Worm (Caenorhabditis elegans) whole organism, early embryonic: ENCODE measurements around the gene spr-1.

Experiments used
- B0310.2 ChIP-seq: sonication (generic microtip); optimal IDR thresholded peaks from 2 replicates; lab custom pipeline; 2016; ENCODE audit warnings: mild to moderate bottlenecking, missing genetic modification characterization, missing compliant biosample characterization
- F13C5.2 ChIP-seq: sonication (generic microtip); optimal IDR thresholded peaks from 2 replicates; lab custom pipeline; 2017; ENCODE audit warnings: mild to moderate bottlenecking, missing genetic modification characterization, inconsistent platforms, missing compliant biosample characterization
- aly-1 ChIP-seq: sonication (generic microtip); optimal IDR thresholded peaks from 2 replicates; lab custom pipeline; 2016; ENCODE audit warnings: missing genetic modification characterization, missing compliant biosample characterization
- ama-1 ChIP-seq: fragments of 150-350 bp; optimal IDR thresholded peaks from 2 replicates; lab custom pipeline; 2014
- ceh-13 ChIP-seq: fragments of 200-800 bp; sonication (Bioruptor generic); optimal IDR thresholded peaks from 2 replicates; lab custom pipeline; 2018; ENCODE audit warnings: mild to moderate bottlenecking, missing genetic modification characterization, missing compliant biosample characterization
- ceh-36 ChIP-seq: sonication (generic microtip); optimal IDR thresholded peaks from 2 replicates; lab custom pipeline; 2016; ENCODE audit warnings: missing genetic modification characterization, inconsistent platforms, missing compliant biosample characterization
- ets-7 ChIP-seq: sonication (generic microtip); optimal IDR thresholded peaks from 2 replicates; lab custom pipeline; 2016; ENCODE audit warnings: missing genotype, missing genetic modification characterization, missing compliant biosample characterization
- flt-1 ChIP-seq: fragments of 200-800 bp; sonication (Bioruptor generic); IDR thresholded peaks from 2 replicates; pipeline ENCODE4 v1.3.6; 2022; ENCODE audit warnings: missing genetic modification characterization, missing compliant biosample characterization
- hmbx-1 ChIP-seq: sonication (generic microtip); optimal IDR thresholded peaks from 2 replicates; lab custom pipeline; 2016; ENCODE audit warnings: mild to moderate bottlenecking, missing genetic modification characterization, missing compliant biosample characterization
- hmg-4 ChIP-seq: fragments of 200-800 bp; sonication (Bioruptor generic); optimal IDR thresholded peaks from 2 replicates; lab custom pipeline; 2018; ENCODE audit warnings: mild to moderate bottlenecking, missing genetic modification characterization, missing compliant biosample characterization
- hnd-1 ChIP-seq: sonication (generic microtip); optimal IDR thresholded peaks from 2 replicates; lab custom pipeline; 2016; ENCODE audit warnings: missing genetic modification characterization, missing compliant biosample characterization
- pes-1 ChIP-seq: fragments of 200-800 bp; sonication (Bioruptor generic); IDR thresholded peaks from 2 replicates; pipeline ENCODE4 v1.3.6; 2022; ENCODE audit warnings: missing genetic modification reagents, missing genetic modification characterization, missing compliant biosample characterization
- scrt-1 ChIP-seq: fragments of 200-800 bp; sonication (Bioruptor generic); IDR thresholded peaks from 2 replicates; pipeline ENCODE4 v1.3.6; 2022; ENCODE audit warnings: missing genetic modification characterization, missing compliant biosample characterization
- sea-1 ChIP-seq: fragments of 200-800 bp; sonication (Bioruptor generic); conservative IDR thresholded peaks from 2 replicates; pipeline ENCODE4 v1.3.6; 2022; ENCODE audit warnings: missing genetic modification characterization, missing compliant biosample characterization
- tbx-11 ChIP-seq: fragments of 200-800 bp; sonication (Bioruptor generic); IDR thresholded peaks from 2 replicates; pipeline ENCODE4 v1.3.6; 2022; ENCODE audit warnings: missing genetic modification characterization, missing compliant biosample characterization
- tbx-37 ChIP-seq: fragments of 200-800 bp; sonication (Bioruptor generic); conservative IDR thresholded peaks from 2 replicates; pipeline ENCODE4 v1.3.6; 2022; ENCODE audit warnings: missing genetic modification reagents, missing genetic modification characterization, missing compliant biosample characterization
- tra-4 ChIP-seq: sonication (generic microtip); optimal IDR thresholded peaks from 2 replicates; lab custom pipeline; 2017; ENCODE audit warnings: missing genetic modification characterization, missing compliant biosample characterization

spr-1 gene

DNA sequence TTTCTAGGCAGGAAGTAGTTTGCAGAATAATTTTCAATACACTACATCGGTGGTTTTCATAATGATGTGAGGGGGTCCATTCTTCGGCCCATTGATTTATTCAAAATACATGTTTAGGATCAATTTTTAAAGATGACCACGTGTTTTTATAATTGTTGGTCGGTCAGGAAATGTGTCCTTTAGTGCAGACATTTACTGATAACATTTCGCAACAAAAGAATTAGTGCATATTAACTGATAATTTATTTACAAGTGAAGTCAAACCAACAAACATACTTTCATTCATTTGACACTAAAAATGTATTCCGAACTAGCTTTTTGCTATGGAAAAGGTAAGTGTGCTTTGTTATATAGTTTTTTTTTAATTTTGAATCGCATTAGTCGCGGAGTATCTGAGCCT, 32.5 kb upstream of the spr-1 start, which contains the start of gene F20D6.5:
TSS of gene F20D6.5 (plus strand) at position 259 of the 400 bp plus-strand sequence.
- TF ChIP-seq aly-1 (tag; lab: Kevin White, UChicago) (no peak), tra-4 (tag; lab: Kevin White, UChicago) (no peak), ceh-36 (tag; lab: Kevin White, UChicago) (no peak), tbx-37 (no peak)

DNA sequence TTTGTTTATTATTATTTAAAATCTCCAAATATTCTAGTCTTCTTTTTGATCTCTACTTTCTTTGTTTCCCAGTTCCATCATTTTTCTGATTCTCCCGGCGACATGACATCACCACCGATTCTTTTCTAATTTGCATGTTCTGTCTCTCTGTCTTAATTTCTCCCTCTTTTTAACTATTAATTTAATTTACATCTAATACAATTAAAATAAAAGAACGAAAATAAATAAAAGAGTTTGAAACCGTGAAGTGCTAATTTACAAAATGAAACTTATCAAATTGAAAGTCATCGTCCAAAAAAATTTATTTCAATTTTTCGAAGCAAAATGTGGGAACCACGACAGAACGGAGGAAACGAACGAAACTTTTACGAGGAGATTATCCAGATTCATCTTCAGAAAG, 30.5 kb upstream of the spr-1 start, which contains the start of gene F20D6.6:
TSS of gene F20D6.6 (plus strand) at position 301 of the 400 bp plus-strand sequence.
- TF ChIP-seq ceh-13 (no peak), pes-1 (GFP tag; lab: Robert Waterston, UW) (no peak), hnd-1 (tag; lab: Kevin White, UChicago) (no peak), aly-1 (tag; lab: Kevin White, UChicago) (no peak), ceh-36 (tag; lab: Kevin White, UChicago) (no peak), ets-7 (no peak)

DNA sequence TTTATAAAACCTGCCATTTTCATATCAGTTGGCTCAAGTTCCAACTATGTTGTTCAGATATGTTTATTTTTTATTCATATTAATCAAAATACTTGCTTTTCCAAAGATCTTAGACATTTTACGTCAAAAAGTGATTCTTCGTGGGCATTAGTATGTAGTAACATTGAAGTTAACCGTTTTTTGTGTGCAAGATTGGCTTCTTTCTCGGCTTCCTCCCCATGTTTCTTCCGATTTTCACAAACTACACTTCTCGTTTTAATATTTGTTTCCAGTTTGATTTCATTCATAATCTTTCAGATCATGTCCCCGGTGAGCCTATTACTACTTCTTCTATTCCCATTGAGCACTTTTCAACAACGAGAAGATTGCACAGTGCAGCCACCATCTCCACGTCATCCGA, 28.3 kb upstream of the spr-1 start, which contains the start of gene sul-2:
TSS of gene sul-2 (plus strand) at position 301 of the 400 bp plus-strand sequence.
- TF ChIP-seq aly-1 (tag; lab: Kevin White, UChicago) = no peak
- TF ChIP-seq ceh-13 = no peak
- TF ChIP-seq hmg-4 (GFP tag; lab: Kevin White, UChicago) = no peak
- TF ChIP-seq ceh-36 (tag; lab: Kevin White, UChicago) = no peak

DNA sequence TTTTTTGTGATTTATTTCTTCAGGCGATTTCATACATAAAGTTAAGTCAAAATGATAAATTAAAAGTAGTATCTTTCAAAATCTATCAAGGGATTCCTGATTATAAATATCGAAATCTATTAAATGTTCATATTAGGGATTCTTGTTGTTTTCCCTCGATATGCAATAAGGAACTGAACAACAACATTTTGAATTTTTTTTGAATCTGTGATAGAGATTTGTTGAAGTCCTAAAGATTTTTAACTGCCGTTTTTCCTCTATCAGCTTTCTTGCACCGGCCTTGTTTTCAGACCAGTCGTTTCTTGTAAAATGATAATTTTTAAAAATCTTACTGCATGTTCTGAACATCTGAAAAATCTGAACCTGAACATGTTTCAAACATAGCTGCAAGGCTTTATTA, 26.6 kb upstream of the spr-1 start:
- no peak for TF ChIP-seq B0310.2
- TF ChIP-seq ama-1 = no peak
- TF ChIP-seq hnd-1 (tag; lab: Kevin White, UChicago) = no peak
- TF ChIP-seq tbx-37 = no peak
- no peak for TF ChIP-seq F13C5.2 (tag; lab: Kevin White, UChicago)
- TF ChIP-seq hmbx-1 = no peak

DNA sequence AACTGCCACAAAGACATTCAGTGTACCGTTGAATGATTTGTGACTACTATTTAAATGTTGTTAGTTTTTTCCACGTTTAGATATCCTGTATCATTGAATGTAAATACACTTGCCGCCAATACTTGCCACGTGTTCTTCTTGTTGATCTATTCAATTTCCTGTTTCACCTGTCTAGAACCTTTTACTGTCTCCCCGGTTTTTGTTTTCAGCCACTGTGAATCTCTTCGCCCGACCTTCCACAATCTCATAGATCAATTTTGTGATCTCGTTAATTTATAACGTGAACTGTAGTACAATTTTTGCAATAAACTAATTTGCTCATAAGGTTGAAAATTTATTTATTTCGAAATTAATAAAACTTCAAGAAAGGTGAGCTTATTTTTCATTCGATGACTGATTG, 16.2 kb upstream of the spr-1 start, which contains the start of gene D1014.13:
TSS of gene D1014.13 (plus strand) at position 301 of the 400 bp plus-strand sequence.
- no peak for TF ChIP-seq ets-7
- TF ChIP-seq hnd-1 (tag; lab: Kevin White, UChicago) = no peak
- TF ChIP-seq tbx-37 = no peak
- no peak for TF ChIP-seq hmg-4 (GFP tag; lab: Kevin White, UChicago)
- TF ChIP-seq hmbx-1 = no peak
- no peak for TF ChIP-seq flt-1 (GFP tag; lab: Robert Waterston, UW)
- TF ChIP-seq ceh-13 = no peak
- no peak for TF ChIP-seq tbx-11 (GFP tag; lab: Robert Waterston, UW)
- TF ChIP-seq B0310.2 = no peak
- TF ChIP-seq sea-1 (GFP tag; lab: Robert Waterston, UW) = no peak
- no peak for TF ChIP-seq scrt-1

DNA sequence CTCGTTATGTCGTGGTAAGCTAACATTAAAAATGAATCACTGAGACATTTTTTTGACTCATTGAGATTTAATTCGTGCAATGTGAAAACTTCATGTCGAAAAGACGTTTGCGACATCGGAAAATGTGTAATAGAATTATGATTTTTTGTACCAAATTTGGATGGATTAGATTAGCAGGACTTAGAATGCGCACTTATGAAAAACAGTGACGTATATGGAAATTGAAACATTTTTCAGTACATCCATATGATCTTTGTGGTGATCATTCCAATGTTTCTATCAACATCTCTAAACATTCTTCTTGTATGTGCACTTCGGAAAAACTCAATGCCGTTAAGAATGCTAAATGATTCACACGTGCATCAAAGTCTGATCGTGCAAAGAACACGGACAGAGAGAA, 15.4 kb upstream of the spr-1 start:
- TF ChIP-seq ceh-13 = no peak

DNA sequence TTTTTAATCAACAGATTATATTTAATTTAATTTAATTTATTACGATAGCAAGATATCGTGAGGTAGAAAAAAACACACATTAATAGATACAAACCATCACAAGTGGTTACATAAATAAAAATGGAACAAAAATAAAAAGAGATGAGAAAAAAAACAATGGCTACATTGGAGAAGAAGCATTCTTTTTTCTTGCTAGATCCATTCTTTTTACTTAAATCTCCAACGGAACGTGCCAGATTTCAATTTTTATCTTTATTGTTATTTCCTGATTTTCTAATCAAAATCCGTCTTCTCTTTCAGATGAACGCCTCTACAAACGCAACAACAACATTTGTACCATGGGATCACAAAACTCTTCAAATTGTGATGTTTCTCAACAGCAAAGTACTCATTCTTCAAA, 14.5 kb upstream of the spr-1 start, which contains the start of gene D1014.2:
TSS of gene D1014.2 (plus strand) at position 301 of the 400 bp plus-strand sequence.
- TF ChIP-seq ceh-36 (tag; lab: Kevin White, UChicago) = no peak
- TF ChIP-seq ets-7 = no peak
- no peak for TF ChIP-seq tra-4 (tag; lab: Kevin White, UChicago)
- TF ChIP-seq hmg-4 (GFP tag; lab: Kevin White, UChicago) = no peak
- TF ChIP-seq flt-1 (GFP tag; lab: Robert Waterston, UW) = no peak
- TF ChIP-seq tbx-37 = no peak
- no peak for TF ChIP-seq ceh-13
- TF ChIP-seq F13C5.2 (tag; lab: Kevin White, UChicago) = no peak
- no peak for TF ChIP-seq B0310.2
- TF ChIP-seq pes-1 (GFP tag; lab: Robert Waterston, UW) = no peak
- TF ChIP-seq hnd-1 (tag; lab: Kevin White, UChicago) = no peak
- TF ChIP-seq scrt-1 = no peak

DNA sequence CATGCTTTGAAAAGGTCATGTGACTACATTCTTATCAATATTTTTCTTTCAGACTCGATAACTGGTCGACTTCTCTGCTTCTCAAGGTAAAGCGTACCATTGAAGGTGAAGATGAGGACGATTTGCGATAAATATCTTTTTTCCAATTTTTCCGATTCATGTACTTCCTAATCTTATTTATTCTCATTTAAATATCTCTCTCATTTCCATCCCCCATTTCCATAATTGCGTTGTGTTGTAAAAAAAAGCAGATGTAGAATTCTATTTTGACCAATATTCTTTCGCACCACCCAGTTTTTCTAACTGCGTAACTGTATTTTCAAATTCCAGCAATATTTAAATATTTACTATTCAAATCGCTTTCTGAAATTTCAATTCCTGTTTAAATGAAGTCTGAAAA, 3.8 kb upstream of the spr-1 start, which contains the start of gene D1014.4:
TSS of gene D1014.4 (plus strand) at position 301 of the 400 bp plus-strand sequence.
- TF ChIP-seq tra-4 (tag; lab: Kevin White, UChicago) (no peak), F13C5.2 (tag; lab: Kevin White, UChicago) (no peak), tbx-11 (GFP tag; lab: Robert Waterston, UW) (no peak), ets-7 (no peak), tbx-37 (no peak), flt-1 (GFP tag; lab: Robert Waterston, UW) (no peak), ama-1 (no peak), aly-1 (tag; lab: Kevin White, UChicago) (no peak), B0310.2 (no peak), hmg-4 (GFP tag; lab: Kevin White, UChicago) (no peak), ceh-36 (tag; lab: Kevin White, UChicago) (no peak), pes-1 (GFP tag; lab: Robert Waterston, UW) (no peak), ceh-13 (no peak), scrt-1 (no peak), hnd-1 (tag; lab: Kevin White, UChicago) (no peak), sea-1 (GFP tag; lab: Robert Waterston, UW) (no peak)

DNA sequence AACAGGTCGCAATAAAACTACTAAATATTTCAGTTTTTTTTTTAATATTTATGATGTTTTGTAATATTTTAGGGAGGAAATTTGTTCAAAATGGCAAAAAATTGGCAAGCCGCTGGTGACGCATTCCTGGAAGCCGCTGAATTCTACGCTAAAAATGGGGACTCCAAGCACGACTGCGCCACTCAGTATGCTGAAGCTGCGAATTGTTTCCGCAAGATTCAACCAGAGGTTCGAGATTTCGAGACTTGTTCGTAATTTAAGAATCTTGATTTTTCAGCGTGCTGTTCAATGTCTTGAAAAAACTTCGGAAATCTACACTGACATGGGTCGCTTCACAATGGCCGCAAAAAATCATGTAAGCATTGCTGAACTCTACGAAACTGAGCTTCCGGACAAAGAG, 2.5 kb upstream of the spr-1 start:
- TF ChIP-seq tbx-37 (no peak), sea-1 (GFP tag; lab: Robert Waterston, UW) (no peak), aly-1 (tag; lab: Kevin White, UChicago) (no peak), hnd-1 (tag; lab: Kevin White, UChicago) (no peak), tbx-11 (GFP tag; lab: Robert Waterston, UW) (no peak), ceh-13 (no peak), ets-7 (no peak), F13C5.2 (tag; lab: Kevin White, UChicago) (no peak), pes-1 (GFP tag; lab: Robert Waterston, UW) (no peak), hmg-4 (GFP tag; lab: Kevin White, UChicago) (no peak), flt-1 (GFP tag; lab: Robert Waterston, UW) (no peak), scrt-1 (no peak), B0310.2 (no peak), tra-4 (tag; lab: Kevin White, UChicago) (no peak), ama-1 (no peak), hmbx-1 (no peak), ceh-36 (tag; lab: Kevin White, UChicago) (no peak)
